Worm (Caenorhabditis elegans): ENCODE data around the gene K07F5.6.

K07F5.6 gene

DNA sequence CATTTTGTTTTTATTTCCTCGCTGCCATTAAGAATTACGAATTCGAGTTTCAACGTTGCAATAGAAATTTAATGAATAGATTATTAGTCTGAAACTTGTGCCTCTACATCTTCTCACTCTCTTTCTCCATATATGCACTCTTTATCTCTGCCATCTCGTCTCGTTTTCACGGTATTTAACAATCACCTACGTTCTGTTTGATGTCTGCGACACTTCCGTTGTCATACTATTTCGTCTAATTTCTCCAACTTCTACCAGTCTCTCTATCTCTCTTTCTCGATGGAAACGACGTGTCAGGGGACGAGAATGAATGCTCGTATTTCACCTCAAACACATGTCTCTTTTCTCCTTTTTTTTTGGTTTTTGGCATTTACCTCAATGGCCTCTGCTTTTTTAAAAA lies 27.4 kb upstream of the K07F5.6 start:
- TF ChIP-seq K12H6.12 (tag; optimal IDR thresholded peaks at IDR 0.05) = no peak
- peak; percentile 53 for TF ChIP-seq nhr-80 (tag; optimal IDR thresholded peaks at IDR 0.05)
- TF ChIP-seq F55B11.4 (tag; optimal IDR thresholded peaks at IDR 0.05; ENCODE audit: borderline replicate concordance, insufficient read depth) = no peak
- no peak for TF ChIP-seq die-1 (tag; optimal IDR thresholded peaks at IDR 0.05)
- TF ChIP-seq cebp-1 (GFP tag; IDR thresholded peaks at IDR 0.05) = no peak
- peak; percentile 61 for TF ChIP-seq cebp-1 (tag; optimal IDR thresholded peaks at IDR 0.05)
- no peak for TF ChIP-seq madf-6 (GFP tag; IDR thresholded peaks at IDR 0.05)
- no peak for TF ChIP-seq B0019.2 (GFP tag; conservative IDR thresholded peaks at IDR 0.05)
- no peak for TF ChIP-seq T26A5.8 (tag; optimal IDR thresholded peaks at IDR 0.05)
- no peak for TF ChIP-seq F57C9.4 (tag; optimal IDR thresholded peaks at IDR 0.05)
- no peak for TF ChIP-seq hmg-20 (GFP tag; IDR thresholded peaks at IDR 0.05)
- TF ChIP-seq hsf-1 (GFP tag; IDR thresholded peaks at IDR 0.05) = no peak
- no peak for TF ChIP-seq Y56A3A.18 (GFP tag; IDR thresholded peaks at IDR 0.05)
- peak; percentile 22; the same call in 1 of the 2 replicates for TF ChIP-seq nfyb-1 (GFP tag; IDR thresholded peaks at IDR 0.05)
- TF ChIP-seq hmg-1.2 (GFP tag; IDR thresholded peaks at IDR 0.05) = peak; percentile 80; the same call in 1 of the 2 replicates
- peak; percentile 36 for TF ChIP-seq ZK185.1 (tag; optimal IDR thresholded peaks at IDR 0.05; ENCODE audit: poor library complexity, severe bottlenecking)
- TF ChIP-seq ceh-58 (GFP tag; IDR thresholded peaks at IDR 0.05) = no peak
- no peak for TF ChIP-seq let-526 (GFP tag; IDR thresholded peaks at IDR 0.05)
- TF ChIP-seq Y53G8AR.9 (GFP tag; conservative IDR thresholded peaks at IDR 0.05) = no peak
- TF ChIP-seq pbrm-1 (GFP tag; IDR thresholded peaks at IDR 0.05) = no peak
- 0 out of 2 replicates have a peak, but pooled peaks have one; percentile 35 for TF ChIP-seq mcd-1 (GFP tag; IDR thresholded peaks at IDR 0.05)
- TF ChIP-seq lin-40 (tag; optimal IDR thresholded peaks at IDR 0.05) = peak; percentile 16
- TF ChIP-seq dox-1 (GFP tag; IDR thresholded peaks at IDR 0.05) = 0 out of 2 replicates have a peak, but pooled peaks have one; percentile 21
- peak; percentile 9 for TF ChIP-seq madf-10 (tag; optimal IDR thresholded peaks at IDR 0.05)
- TF ChIP-seq ztf-28 (GFP tag; IDR thresholded peaks at IDR 0.05) = no peak
- TF ChIP-seq Y79H2A.3 (GFP tag; conservative IDR thresholded peaks at IDR 0.05) = no peak
- no peak for TF ChIP-seq nhr-27 (tag; optimal IDR thresholded peaks at IDR 0.05)
- TF ChIP-seq athp-1 (tag; optimal IDR thresholded peaks at IDR 0.05) = no peak
- peak; percentile 51 for TF ChIP-seq attf-5 (GFP tag; optimal IDR thresholded peaks at IDR 0.05)

DNA sequence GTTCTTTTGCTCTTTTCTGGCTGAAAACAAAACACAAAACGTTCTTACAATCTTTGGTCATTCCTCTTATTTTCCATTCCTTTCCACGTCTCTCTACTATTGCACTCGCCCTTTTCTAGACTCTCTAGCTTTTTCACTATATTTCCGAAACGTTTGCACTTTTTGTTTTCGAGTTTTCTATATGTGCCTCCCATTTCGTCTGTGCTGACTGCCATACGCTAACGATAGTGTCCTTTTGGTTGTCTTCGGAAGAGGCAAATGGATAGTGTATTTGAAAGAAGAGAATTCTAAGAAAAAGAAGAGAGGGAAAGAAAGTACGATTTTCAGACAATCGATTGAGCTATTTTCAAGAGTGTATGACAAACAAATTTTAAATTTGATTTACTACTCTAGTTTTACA lies 26.3 kb upstream of the K07F5.6 start:
- TF ChIP-seq mxl-1 (tag; optimal IDR thresholded peaks at IDR 0.05) (no peak), nhr-80 (tag; optimal IDR thresholded peaks at IDR 0.05) (peak; percentile 62), F10E7.11 (tag; optimal IDR thresholded peaks at IDR 0.05) (no peak)

DNA sequence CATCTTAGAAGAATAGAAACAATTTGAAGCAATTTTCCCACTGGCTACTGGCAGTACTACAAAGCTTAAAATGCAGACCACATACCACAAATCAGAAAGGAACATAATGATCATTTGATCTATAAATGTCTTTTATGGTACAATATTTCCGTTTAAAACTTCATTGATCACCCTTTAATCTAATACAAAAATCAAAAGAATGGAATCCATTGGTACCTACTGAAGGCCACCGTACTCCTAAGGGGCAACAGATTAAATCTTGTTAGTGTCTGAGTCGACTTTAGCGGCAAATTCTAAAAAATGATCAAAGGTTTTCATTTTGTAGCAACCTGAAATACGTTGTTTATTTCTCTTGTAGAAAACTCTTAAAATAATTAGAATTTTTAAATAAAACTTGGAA lies 25.7 kb upstream of the K07F5.6 start:
- no peak for TF ChIP-seq madf-6 (GFP tag; IDR thresholded peaks at IDR 0.05)
- TF ChIP-seq lir-1 (GFP tag; conservative IDR thresholded peaks at IDR 0.05) = no peak
- TF ChIP-seq nhr-27 (tag; optimal IDR thresholded peaks at IDR 0.05) = no peak
- TF ChIP-seq lsy-27 (tag; optimal IDR thresholded peaks at IDR 0.05; ENCODE audit: borderline replicate concordance, insufficient read depth) = no peak
- TF ChIP-seq K11D2.4 (GFP tag; IDR thresholded peaks at IDR 0.05) = no peak
- no peak for TF ChIP-seq cebp-1 (GFP tag; IDR thresholded peaks at IDR 0.05)
- TF ChIP-seq cebp-1 (tag; optimal IDR thresholded peaks at IDR 0.05) = no peak
- no peak for TF ChIP-seq nfya-1 (tag; optimal IDR thresholded peaks at IDR 0.05; ENCODE audit: borderline replicate concordance, insufficient read depth)
- TF ChIP-seq snpc-1.3 (tag; optimal IDR thresholded peaks at IDR 0.05; ENCODE audit: insufficient read depth) = no peak
- no peak for TF ChIP-seq hlh-12 (tag; optimal IDR thresholded peaks at IDR 0.05)
- TF ChIP-seq lag-1 (GFP tag; IDR thresholded peaks at IDR 0.05) = no peak
- TF ChIP-seq Y67H2A.10 (GFP tag; conservative IDR thresholded peaks at IDR 0.05) = no peak
- TF ChIP-seq ztf-18 (tag; optimal IDR thresholded peaks at IDR 0.05) = no peak
- TF ChIP-seq egrh-3 (GFP tag; IDR thresholded peaks at IDR 0.05) = no peak
- no peak for TF ChIP-seq snpc-3.4 (tag; optimal IDR thresholded peaks at IDR 0.05)
- TF ChIP-seq athp-1 (tag; optimal IDR thresholded peaks at IDR 0.05) = no peak
- no peak for TF ChIP-seq attf-3 (GFP tag; conservative IDR thresholded peaks at IDR 0.05)
- no peak for TF ChIP-seq unc-130 (GFP tag; optimal IDR thresholded peaks at IDR 0.05)
- TF ChIP-seq hmg-20 (GFP tag; IDR thresholded peaks at IDR 0.05) = no peak
- TF ChIP-seq pbrm-1 (GFP tag; IDR thresholded peaks at IDR 0.05) = no peak
- TF ChIP-seq snpc-1.1 (tag; optimal IDR thresholded peaks at IDR 0.05; ENCODE audit: insufficient read depth) = no peak

All from whole organism, young adult.